Worm (Caenorhabditis elegans) whole organism, L1 larva: ENCODE results near the gene bbln-1.

ENCODE experiments used
- C34B4.2 ChIP-seq: sonication (generic microtip); optimal IDR thresholded peaks from 2 replicates; lab custom pipeline; 2017; ENCODE audit warnings: mild to moderate bottlenecking, missing genetic modification characterization, missing compliant biosample characterization
- Y116A8C.19 ChIP-seq: sonication (generic microtip); optimal IDR thresholded peaks from 2 replicates; lab custom pipeline; 2016; ENCODE audit warnings: missing compliant biosample characterization, missing genetic modification characterization, borderline replicate concordance
- aha-1 ChIP-seq: fragments of 150-350 bp; optimal IDR thresholded peaks from 2 replicates; lab custom pipeline; 2014; ENCODE audit warnings: missing biosample characterization, missing genetic modification characterization
- aly-2 ChIP-seq: fragments of 150-350 bp; optimal IDR thresholded peaks from 2 replicates; lab custom pipeline; 2014; ENCODE audit warnings: missing biosample characterization, missing genetic modification characterization
- ceh-63 ChIP-seq: fragments of 200-800 bp; sonication (Bioruptor generic); optimal IDR thresholded peaks from 2 replicates; lab custom pipeline; 2018; ENCODE audit warnings: mild to moderate bottlenecking, missing genetic modification characterization, missing compliant biosample characterization
- ceh-82 ChIP-seq, 3 experiments: fragments of 150-350 bp in 1 of 3; sonication (generic microtip) in 2 of 3; optimal IDR thresholded peaks; 2 replicates each; lab custom pipeline; 2014 to 2017; ENCODE audit warnings: missing biosample characterization in 3 of 3, missing genetic modification characterization in 3 of 3
- ceh-88 ChIP-seq: fragments of 200-800 bp; sonication (Bioruptor generic); IDR thresholded peaks from 2 replicates; pipeline ENCODE4 v1.3.6; 2022; ENCODE audit warnings: missing genetic modification characterization, missing compliant biosample characterization
- ceh-90 ChIP-seq: sonication (generic microtip); optimal IDR thresholded peaks from 2 replicates; lab custom pipeline; 2016; ENCODE audit warnings: missing genetic modification characterization, missing compliant biosample characterization
- ces-1 ChIP-seq: fragments of 150-350 bp; optimal IDR thresholded peaks from 2 replicates; lab custom pipeline; 2014; ENCODE audit warnings: missing biosample characterization, missing genetic modification reagents, missing genetic modification characterization
- dsc-1 ChIP-seq: sonication (generic microtip); optimal IDR thresholded peaks from 2 replicates; lab custom pipeline; 2016; ENCODE audit warnings: mild to moderate bottlenecking, missing genetic modification characterization, missing compliant biosample characterization
- egl-13 ChIP-seq: sonication (generic microtip); optimal IDR thresholded peaks from 2 replicates; lab custom pipeline; 2016; ENCODE audit warnings: missing genotype, missing genetic modification reagents, missing genetic modification characterization, missing compliant biosample characterization
- elt-2 ChIP-seq: sonication (generic microtip); optimal IDR thresholded peaks from 2 replicates; lab custom pipeline; 2016; ENCODE audit warnings: missing genetic modification characterization, mild to moderate bottlenecking, inconsistent platforms, missing compliant biosample characterization, missing genetic modification reagents
- ets-5 ChIP-seq: fragments of 200-800 bp; sonication (Bioruptor generic); IDR thresholded peaks from 2 replicates; pipeline ENCODE4 v1.3.6; 2022; ENCODE audit warnings: missing genetic modification characterization, missing compliant biosample characterization
- fkh-10 ChIP-seq: sonication (generic microtip); optimal IDR thresholded peaks from 2 replicates; lab custom pipeline; 2017; ENCODE audit warnings: missing biosample characterization, missing genetic modification reagents, missing genetic modification characterization
- fkh-4 ChIP-seq: sonication (generic microtip); optimal IDR thresholded peaks from 2 replicates; lab custom pipeline; 2016; ENCODE audit warnings: missing compliant biosample characterization, missing genetic modification characterization, borderline replicate concordance
- fkh-8 ChIP-seq: sonication (generic microtip); optimal IDR thresholded peaks from 2 replicates; lab custom pipeline; 2016; ENCODE audit warnings: mild to moderate bottlenecking, missing genetic modification characterization, missing compliant biosample characterization
- hlh-4 ChIP-seq: sonication (generic microtip); optimal IDR thresholded peaks from 2 replicates; lab custom pipeline; 2016; ENCODE audit warnings: mild to moderate bottlenecking, missing genetic modification characterization, missing compliant biosample characterization
- irx-1 ChIP-seq: sonication (generic microtip); optimal IDR thresholded peaks from 2 replicates; lab custom pipeline; 2016; ENCODE audit warnings: missing genetic modification characterization, missing compliant biosample characterization
- jun-1 ChIP-seq: fragments of 150-350 bp; optimal IDR thresholded peaks from 2 replicates; lab custom pipeline; 2014; ENCODE audit warnings: missing biosample characterization, missing genetic modification reagents, missing genetic modification characterization
- lin-13 ChIP-seq: fragments of 150-350 bp; optimal IDR thresholded peaks from 2 replicates; lab custom pipeline; 2014; ENCODE audit warnings: missing biosample characterization, missing genetic modification reagents, missing genetic modification characterization
- lin-14 ChIP-seq: fragments of 200-800 bp; sonication (Bioruptor generic); optimal IDR thresholded peaks from 2 replicates; lab custom pipeline; 2018; ENCODE audit warnings: mild to moderate bottlenecking, missing genetic modification characterization, moderate library complexity, missing compliant biosample characterization
- lsy-2 ChIP-seq, 2 experiments: fragments of 150-350 bp; optimal IDR thresholded peaks; 2 replicates each; lab custom pipeline; 2014; ENCODE audit warnings: missing biosample characterization in 2 of 2, missing genetic modification characterization in 2 of 2
- mdl-1 ChIP-seq, 2 experiments: fragments of 150-350 bp; optimal IDR thresholded peaks; 2 replicates each; lab custom pipeline; 2014 to 2017; ENCODE audit warnings: missing biosample characterization in 2 of 2, missing genetic modification characterization in 2 of 2, inconsistent platforms in 1 of 2
- mef-2 ChIP-seq: fragments of 150-350 bp; optimal IDR thresholded peaks from 2 replicates; lab custom pipeline; 2014; ENCODE audit warnings: missing biosample characterization, missing genetic modification characterization
- mep-1 ChIP-seq: fragments of 150-350 bp; optimal IDR thresholded peaks from 2 replicates; lab custom pipeline; 2014; ENCODE audit warnings: missing biosample characterization, missing genetic modification characterization
- nhr-11 ChIP-seq: fragments of 150-350 bp; optimal IDR thresholded peaks from 2 replicates; lab custom pipeline; 2014; ENCODE audit warnings: missing biosample characterization, missing genetic modification characterization
- nhr-12 ChIP-seq: sonication (generic microtip); optimal IDR thresholded peaks from 2 replicates; lab custom pipeline; 2017; ENCODE audit warnings: missing biosample characterization, missing genetic modification characterization
- nhr-20 ChIP-seq: sonication (generic microtip); optimal IDR thresholded peaks from 2 replicates; lab custom pipeline; 2016; ENCODE audit warnings: mild to moderate bottlenecking, missing genetic modification characterization, missing compliant biosample characterization
- nhr-71 ChIP-seq: sonication (generic microtip); optimal IDR thresholded peaks from 2 replicates; lab custom pipeline; 2016; ENCODE audit warnings: mild to moderate bottlenecking, missing genetic modification characterization, moderate library complexity, missing compliant biosample characterization
- nhr-76 ChIP-seq: sonication (generic microtip); optimal IDR thresholded peaks from 2 replicates; lab custom pipeline; 2017; ENCODE audit warnings: missing biosample characterization, missing genetic modification characterization
- nhr-77 ChIP-seq: fragments of 150-350 bp; optimal IDR thresholded peaks from 2 replicates; lab custom pipeline; 2014; ENCODE audit warnings: missing biosample characterization, missing genetic modification characterization
- nhr-84 ChIP-seq: sonication (generic microtip); optimal IDR thresholded peaks from 2 replicates; lab custom pipeline; 2017; ENCODE audit warnings: missing biosample characterization, missing genetic modification characterization
- nhr-90 ChIP-seq: sonication (generic microtip); optimal IDR thresholded peaks from 2 replicates; lab custom pipeline; 2016; ENCODE audit warnings: mild to moderate bottlenecking, missing genetic modification characterization, missing compliant biosample characterization; ENCODE audit not compliant: poor library complexity
- pag-3 ChIP-seq: sonication (generic microtip); optimal IDR thresholded peaks from 2 replicates; lab custom pipeline; 2017; ENCODE audit warnings: missing genetic modification characterization, mild to moderate bottlenecking, missing compliant biosample characterization, antibody characterized with exemption, borderline replicate concordance; ENCODE audit not compliant: insufficient read depth
- pax-3 ChIP-seq: fragments of 200-800 bp; sonication (Bioruptor generic); optimal IDR thresholded peaks from 2 replicates; lab custom pipeline; 2018; ENCODE audit warnings: mild to moderate bottlenecking, missing genetic modification characterization, moderate library complexity, missing compliant biosample characterization
- pqm-1 ChIP-seq: sonication (generic microtip); optimal IDR thresholded peaks from 3 replicates; lab custom pipeline; 2017; ENCODE audit warnings: missing biosample characterization, missing genetic modification characterization
- rnt-1 ChIP-seq: sonication (generic microtip); optimal IDR thresholded peaks from 2 replicates; lab custom pipeline; 2016; ENCODE audit warnings: mild to moderate bottlenecking, missing genetic modification characterization, moderate library complexity, missing compliant biosample characterization
- skn-1 ChIP-seq: fragments of 150-350 bp; optimal IDR thresholded peaks from 2 replicates; lab custom pipeline; 2014; ENCODE audit warnings: missing biosample characterization, missing genetic modification characterization
- snpc-4 ChIP-seq: fragments of 150-350 bp; optimal IDR thresholded peaks from 2 replicates; lab custom pipeline; 2014; ENCODE audit warnings: missing biosample characterization, missing genetic modification characterization
- snu-23 ChIP-seq: sonication (generic microtip); optimal IDR thresholded peaks from 2 replicates; lab custom pipeline; 2016; ENCODE audit warnings: missing genetic modification characterization, missing compliant biosample characterization
- sox-4 ChIP-seq: sonication (generic microtip); optimal IDR thresholded peaks from 2 replicates; lab custom pipeline; 2016; ENCODE audit warnings: missing genetic modification characterization, missing compliant biosample characterization
- sup-37 ChIP-seq: fragments of 200-800 bp; sonication (Bioruptor generic); optimal IDR thresholded peaks from 2 replicates; lab custom pipeline; 2018; ENCODE audit warnings: mild to moderate bottlenecking, missing genetic modification characterization, missing compliant biosample characterization
- swsn-7 ChIP-seq: sonication (generic microtip); optimal IDR thresholded peaks from 2 replicates; lab custom pipeline; 2016; ENCODE audit warnings: missing genetic modification characterization, missing compliant biosample characterization
- unc-130 ChIP-seq: fragments of 150-350 bp; optimal IDR thresholded peaks from 2 replicates; lab custom pipeline; 2017; ENCODE audit warnings: missing biosample characterization, missing genetic modification characterization, inconsistent platforms
- unc-30 ChIP-seq: sonication (generic microtip); optimal IDR thresholded peaks from 2 replicates; lab custom pipeline; 2017; ENCODE audit warnings: missing biosample characterization, missing genetic modification characterization
- unc-86 ChIP-seq: sonication (generic microtip); optimal IDR thresholded peaks from 2 replicates; lab custom pipeline; 2016; ENCODE audit warnings: missing genetic modification characterization, missing compliant biosample characterization
- unc-98 ChIP-seq: fragments of 200-800 bp; sonication (Bioruptor generic); IDR thresholded peaks from 2 replicates; pipeline ENCODE4 v1.3.6; 2022; ENCODE audit warnings: missing genetic modification characterization, missing compliant biosample characterization
- ztf-11 ChIP-seq, 2 experiments: sonication (generic microtip); optimal IDR thresholded peaks; 2 replicates each; lab custom pipeline; 2016 to 2017; ENCODE audit warnings: missing genetic modification characterization in 2 of 2, missing biosample characterization in 1 of 2, missing compliant biosample characterization in 1 of 2

The bbln-1 gene

ce11 chrX:3106137-3106536, 46.1 kb downstream of the bbln-1 start, which contains the start of gene K10B3.5 (continued):
- no peak for TF ChIP-seq sup-37 (GFP tag; lab: Kevin White, UChicago)
- peak in 1 of 2 experiments; percentile 58 for TF ChIP-seq mdl-1 (tag; optimal IDR thresholded peaks at IDR 0.05; lab: Kevin White, UChicago)
- peak; percentile 17 for TF ChIP-seq fkh-8 (tag; lab: Kevin White, UChicago)
- TF ChIP-seq swsn-7 (tag; lab: Kevin White, UChicago), result peak; percentile 65
- peak; percentile 1 for TF ChIP-seq mef-2 (tag; lab: Kevin White, UChicago)
- no peak for TF ChIP-seq ceh-88 (GFP tag; lab: Robert Waterston, UW)
- peak; percentile 69 for TF ChIP-seq lin-13 (GFP tag; lab: Kevin White, UChicago)
- no peak for TF ChIP-seq aha-1 (tag; lab: Kevin White, UChicago)
- TF ChIP-seq elt-2 (tag; lab: Kevin White, UChicago), result peak; percentile 40
- no peak for TF ChIP-seq nhr-84 (tag; lab: Kevin White, UChicago)
- no peak for TF ChIP-seq irx-1
- no peak for TF ChIP-seq nhr-11 (tag; lab: Kevin White, UChicago)
- TF ChIP-seq ztf-11 (tag; optimal IDR thresholded peaks at IDR 0.05; lab: Kevin White, UChicago), result peak in 1 of 2 experiments; percentile 11
- TF ChIP-seq lin-14 (GFP tag; lab: Kevin White, UChicago), result peak; percentile 93
- peak; percentile 43 for TF ChIP-seq unc-130 (tag; lab: Kevin White, UChicago)
- TF ChIP-seq unc-30 (tag; lab: Kevin White, UChicago), result no peak
- TF ChIP-seq nhr-71 (tag; lab: Kevin White, UChicago), result peak; percentile 81
- peak; percentile 69 for TF ChIP-seq nhr-90 (tag; lab: Kevin White, UChicago)
- no peak for TF ChIP-seq fkh-4 (tag; lab: Kevin White, UChicago)
- peak; percentile 5 for TF ChIP-seq egl-13
- peak in 2 of 3 experiments; percentile 25 to 52 for TF ChIP-seq ceh-82 (tag; optimal IDR thresholded peaks at IDR 0.05; lab: Kevin White, UChicago)
- TF ChIP-seq ceh-90, result no peak
- TF ChIP-seq aly-2 (tag; lab: Kevin White, UChicago), result no peak
- peak; percentile 71 for TF ChIP-seq nhr-20
- no peak for TF ChIP-seq pqm-1 (tag; lab: Kevin White, UChicago)
- TF ChIP-seq ets-5, result no peak
- TF ChIP-seq pag-3, result peak; percentile 60
- TF ChIP-seq pax-3 (tag; lab: Kevin White, UChicago), result no peak
- TF ChIP-seq snu-23 (GFP tag; lab: Kevin White, UChicago), result peak; percentile 71
- TF ChIP-seq unc-98 (GFP tag; lab: Robert Waterston, UW), result no peak
- TF ChIP-seq ceh-63, result no peak
- TF ChIP-seq nhr-77, result peak; percentile 59
- peak; percentile 25 for TF ChIP-seq unc-86
- no peak for TF ChIP-seq fkh-10 (GFP tag; lab: Kevin White, UChicago)
- TF ChIP-seq ces-1 (GFP tag; lab: Kevin White, UChicago), result no peak
- TF ChIP-seq nhr-12 (tag; lab: Kevin White, UChicago), result no peak
- TF ChIP-seq snpc-4 (tag; lab: Kevin White, UChicago), result peak; percentile 43
- TF ChIP-seq lsy-2 (tag; optimal IDR thresholded peaks at IDR 0.05; lab: Kevin White, UChicago), result peak; percentile 63 to 74
- no peak for TF ChIP-seq C34B4.2

- TF ChIP-seq nhr-90 (tag; lab: Kevin White, UChicago) (no peak), sox-4 (no peak), nhr-71 (tag; lab: Kevin White, UChicago) (peak; percentile 9), rnt-1 (tag; lab: Kevin White, UChicago) (peak; percentile 25), jun-1 (tag; lab: Kevin White, UChicago) (no peak), lin-14 (GFP tag; lab: Kevin White, UChicago) (peak; percentile 57), pag-3 (no peak), mep-1 (tag; lab: Kevin White, UChicago) (peak; percentile 34), snu-23 (GFP tag; lab: Kevin White, UChicago) (peak; percentile 10), fkh-8 (tag; lab: Kevin White, UChicago) (peak; percentile 26), dsc-1 (tag; lab: Kevin White, UChicago) (peak; percentile 18), nhr-76 (tag; lab: Kevin White, UChicago) (no peak), skn-1 (tag; lab: Kevin White, UChicago) (peak; percentile 16), Y116A8C.19 (tag; lab: Kevin White, UChicago) (no peak), hlh-4 (tag; lab: Kevin White, UChicago) (no peak)
Measured at ce11 chrX:3102817-3103216, 49.4 kb downstream of the bbln-1 start.
